Worm (Caenorhabditis elegans) whole organism, L3 larva: ENCODE data around the gene Y39E4B.10.
A peak's percentile ranks its signal among the peaks of the same experiment; 100 is the strongest.

Experiments used
- R02D3.7 ChIP-seq: fragments of 150-350 bp; optimal IDR thresholded peaks from 2 replicates; lab custom pipeline; 2014; ENCODE audit warnings: missing biosample characterization, missing genetic modification characterization
- ZK546.5 ChIP-seq: sonication (generic microtip); optimal IDR thresholded peaks from 2 replicates; lab custom pipeline; 2017; ENCODE audit warnings: missing biosample characterization, missing genetic modification characterization
- aly-2 ChIP-seq: fragments of 150-350 bp; optimal IDR thresholded peaks from 2 replicates; lab custom pipeline; 2014; ENCODE audit warnings: missing biosample characterization, missing genetic modification characterization
- ceh-82 ChIP-seq: fragments of 150-350 bp; optimal IDR thresholded peaks from 2 replicates; lab custom pipeline; 2014; ENCODE audit warnings: missing biosample characterization, missing genetic modification characterization
- daf-12 ChIP-seq: fragments of 150-350 bp; optimal IDR thresholded peaks from 2 replicates; lab custom pipeline; 2014; ENCODE audit warnings: missing biosample characterization, missing genetic modification reagents, missing genetic modification characterization
- egl-27 ChIP-seq: sonication (generic microtip); optimal IDR thresholded peaks from 4 replicates; lab custom pipeline; 2017; ENCODE audit warnings: missing biosample characterization, missing genetic modification reagents, missing genetic modification characterization
- egl-5 ChIP-seq: fragments of 150-350 bp; optimal IDR thresholded peaks from 2 replicates; lab custom pipeline; 2017; ENCODE audit warnings: missing biosample characterization, missing genetic modification reagents, missing genetic modification characterization, inconsistent platforms
- elt-2 ChIP-seq: sonication (generic microtip); optimal IDR thresholded peaks from 2 replicates; lab custom pipeline; 2016; ENCODE audit warnings: missing genetic modification reagents, mild to moderate bottlenecking, missing genetic modification characterization, missing compliant biosample characterization
- elt-3 ChIP-seq, 3 experiments: fragments of 150-350 bp in 1 of 3; sonication (generic microtip) in 2 of 3; optimal IDR thresholded peaks; 2 replicates in 2 of 3; 4 replicates in 1 of 3; lab custom pipeline; 2014 to 2017; ENCODE audit warnings: missing biosample characterization in 3 of 3, missing genetic modification characterization in 3 of 3
- fkh-2 ChIP-seq: fragments of 150-350 bp; optimal IDR thresholded peaks from 2 replicates; lab custom pipeline; 2014; ENCODE audit warnings: missing biosample characterization, missing genetic modification reagents, missing genetic modification characterization
- fos-1 ChIP-seq: fragments of 150-350 bp; optimal IDR thresholded peaks from 2 replicates; lab custom pipeline; 2014; ENCODE audit warnings: missing biosample characterization, missing genetic modification characterization
- jun-1 ChIP-seq: fragments of 150-350 bp; optimal IDR thresholded peaks from 2 replicates; lab custom pipeline; 2014; ENCODE audit warnings: missing biosample characterization, missing genetic modification reagents, missing genetic modification characterization
- lin-15B ChIP-seq: fragments of 150-350 bp; optimal IDR thresholded peaks from 2 replicates; lab custom pipeline; 2014; ENCODE audit warnings: missing biosample characterization, missing genetic modification characterization
- mdl-1 ChIP-seq: fragments of 150-350 bp; optimal IDR thresholded peaks from 2 replicates; lab custom pipeline; 2014; ENCODE audit warnings: missing biosample characterization, missing genetic modification characterization
- mml-1 ChIP-seq: fragments of 150-350 bp; sonication (generic microtip); optimal IDR thresholded peaks from 3 replicates; lab custom pipeline; 2014; ENCODE audit warnings: missing biosample characterization, missing genetic modification characterization
- nfya-1 ChIP-seq: sonication (generic microtip); optimal IDR thresholded peaks from 2 replicates; lab custom pipeline; 2017; ENCODE audit warnings: missing genetic modification characterization, mild to moderate bottlenecking, missing compliant biosample characterization, antibody characterized with exemption, moderate library complexity; ENCODE audit not compliant: insufficient read depth
- nhr-11 ChIP-seq: fragments of 150-350 bp; optimal IDR thresholded peaks from 2 replicates; lab custom pipeline; 2014; ENCODE audit warnings: missing biosample characterization, missing genetic modification characterization
- nhr-237 ChIP-seq: fragments of 150-350 bp; optimal IDR thresholded peaks from 2 replicates; lab custom pipeline; 2014; ENCODE audit warnings: missing biosample characterization, missing genetic modification characterization
- nhr-25 ChIP-seq: sonication (generic microtip); optimal IDR thresholded peaks from 2 replicates; lab custom pipeline; 2017; ENCODE audit warnings: missing biosample characterization, missing genetic modification characterization
- nhr-28 ChIP-seq: fragments of 150-350 bp; optimal IDR thresholded peaks from 2 replicates; lab custom pipeline; 2014; ENCODE audit warnings: missing biosample characterization, missing genetic modification characterization
- nhr-43 ChIP-seq: sonication (generic microtip); optimal IDR thresholded peaks from 2 replicates; lab custom pipeline; 2016; ENCODE audit warnings: mild to moderate bottlenecking, missing genetic modification characterization, missing compliant biosample characterization; ENCODE audit not compliant: poor library complexity, severe bottlenecking
- nhr-76 ChIP-seq: fragments of 150-350 bp; sonication (generic microtip); optimal IDR thresholded peaks from 5 replicates; lab custom pipeline; 2014; ENCODE audit warnings: missing biosample characterization, missing genetic modification characterization
- sea-2 ChIP-seq: fragments of 150-350 bp; sonication (generic microtip); optimal IDR thresholded peaks from 4 replicates; lab custom pipeline; 2014; ENCODE audit warnings: missing biosample characterization, missing genetic modification reagents, missing genetic modification characterization
- skn-1 ChIP-seq: fragments of 150-350 bp; optimal IDR thresholded peaks from 2 replicates; lab custom pipeline; 2014; ENCODE audit warnings: missing biosample characterization, missing genetic modification characterization
- snpc-4 ChIP-seq: fragments of 150-350 bp; optimal IDR thresholded peaks from 2 replicates; lab custom pipeline; 2014; ENCODE audit warnings: missing biosample characterization, missing genetic modification characterization
- tbx-2 ChIP-seq: sonication (generic microtip); optimal IDR thresholded peaks from 2 replicates; lab custom pipeline; 2016; ENCODE audit warnings: mild to moderate bottlenecking, missing genetic modification characterization, missing compliant biosample characterization
- unc-39 ChIP-seq: sonication (generic microtip); optimal IDR thresholded peaks from 4 replicates; lab custom pipeline; 2017; ENCODE audit warnings: missing biosample characterization, missing genetic modification characterization
- unc-62 ChIP-seq: fragments of 150-350 bp; sonication (generic microtip); optimal IDR thresholded peaks from 4 replicates; lab custom pipeline; 2014; ENCODE audit warnings: missing biosample characterization, missing genetic modification reagents, missing genetic modification characterization
- zag-1 ChIP-seq: fragments of 150-350 bp; optimal IDR thresholded peaks from 2 replicates; lab custom pipeline; 2014; ENCODE audit warnings: missing biosample characterization, missing genetic modification characterization
- ztf-11 ChIP-seq: fragments of 150-350 bp; optimal IDR thresholded peaks from 2 replicates; lab custom pipeline; 2014; ENCODE audit warnings: missing biosample characterization, missing genetic modification characterization

Y39E4B.10 gene

DNA sequence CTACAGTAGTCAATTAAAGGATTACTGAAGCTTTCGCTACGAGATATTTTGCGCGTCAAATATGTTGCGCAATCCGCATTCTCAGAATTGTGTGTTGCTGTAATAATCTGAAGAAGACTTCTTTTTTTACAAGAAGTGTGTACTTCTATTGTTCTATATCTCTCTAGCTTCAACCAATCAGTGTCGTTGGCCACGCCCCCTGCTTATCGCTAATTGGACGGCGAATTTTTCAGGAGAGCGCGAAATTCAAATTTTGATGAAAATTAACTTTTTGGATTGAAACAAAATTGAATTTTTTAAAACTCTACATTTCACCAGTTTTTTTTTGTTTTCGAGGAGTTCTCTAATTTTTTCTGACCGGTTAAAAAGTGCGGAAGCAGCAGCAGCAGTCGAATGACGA is 24.2 kb upstream of the Y39E4B.10 start:
- TF ChIP-seq nhr-25 (tag; lab: Kevin White, UChicago) (no peak), nfya-1 (peak; percentile 71), tbx-2 (tag; lab: Kevin White, UChicago) (no peak), fos-1 (tag; lab: Kevin White, UChicago) (no peak), jun-1 (tag; lab: Kevin White, UChicago) (no peak), mdl-1 (tag; lab: Kevin White, UChicago) (no peak)
- TF ChIP-seq, all 47 proteins: peak for 1

DNA sequence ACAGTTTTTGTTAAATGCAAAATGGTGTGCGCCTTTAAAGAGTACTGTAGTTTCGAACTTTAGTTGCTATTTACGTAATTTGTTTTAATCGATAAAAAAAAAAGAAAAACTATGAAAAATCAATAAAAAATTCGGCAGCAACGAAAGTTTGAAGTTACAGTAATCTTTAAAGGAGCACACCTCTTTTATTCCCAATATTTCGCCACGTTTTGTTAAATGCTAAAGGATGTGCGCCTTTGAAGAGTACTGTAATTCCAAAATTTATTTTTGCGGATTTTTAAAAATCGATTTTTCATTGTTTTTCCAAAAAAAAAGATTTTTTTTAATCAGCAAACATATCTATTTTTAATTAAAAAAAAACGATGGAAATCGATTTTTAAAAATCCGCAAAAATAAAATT is 21.0 kb upstream of the Y39E4B.10 start:
- TF ChIP-seq mdl-1 (tag; lab: Kevin White, UChicago) (no peak), ztf-11 (tag; lab: Kevin White, UChicago) (no peak), aly-2 (no peak), zag-1 (no peak), nhr-25 (tag; lab: Kevin White, UChicago) (no peak), nhr-237 (no peak), fos-1 (tag; lab: Kevin White, UChicago) (no peak), unc-62 (no peak), nhr-76 (tag; lab: Kevin White, UChicago) (no peak), R02D3.7 (tag; lab: Kevin White, UChicago) (no peak), sea-2 (GFP tag; lab: Kevin White, UChicago) (no peak)

DNA sequence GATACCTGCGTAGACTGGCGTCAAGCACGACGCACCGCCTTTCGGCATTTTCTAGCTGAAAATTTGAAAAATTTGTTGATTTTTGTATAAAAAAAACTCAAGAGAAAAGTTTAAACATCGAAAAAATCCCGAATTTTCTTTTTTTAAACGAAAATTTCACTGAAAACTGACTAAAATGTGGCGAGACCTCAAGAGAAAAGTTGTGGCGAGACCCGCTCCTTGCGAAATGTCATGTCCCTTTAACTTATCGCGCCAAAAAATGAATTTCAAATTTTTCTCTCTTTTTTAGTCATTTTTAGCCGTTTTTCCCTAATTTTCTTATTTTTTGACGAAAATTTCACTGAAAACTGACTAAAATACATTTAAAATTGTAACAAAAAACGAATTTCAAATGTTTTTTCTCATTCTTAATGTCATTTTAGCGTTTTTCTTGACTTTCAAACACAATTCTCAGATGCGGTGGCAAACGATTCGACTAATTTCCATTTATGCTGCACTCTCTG is 16.9 kb upstream of the Y39E4B.10 start, which contains the start of the genes snpc-1.2 and Y39E4B.5:
Gene snpc-1.2 (minus strand): TSS at position 78 of the 503 bp plus-strand sequence.
Gene Y39E4B.5 (plus strand): TSS at position 453 of the 503 bp plus-strand sequence.
- TF ChIP-seq lin-15B (tag; lab: Kevin White, UChicago) (peak; percentile 43), snpc-4 (no peak)
- TF ChIP-seq, all 47 proteins: peak for 1

DNA sequence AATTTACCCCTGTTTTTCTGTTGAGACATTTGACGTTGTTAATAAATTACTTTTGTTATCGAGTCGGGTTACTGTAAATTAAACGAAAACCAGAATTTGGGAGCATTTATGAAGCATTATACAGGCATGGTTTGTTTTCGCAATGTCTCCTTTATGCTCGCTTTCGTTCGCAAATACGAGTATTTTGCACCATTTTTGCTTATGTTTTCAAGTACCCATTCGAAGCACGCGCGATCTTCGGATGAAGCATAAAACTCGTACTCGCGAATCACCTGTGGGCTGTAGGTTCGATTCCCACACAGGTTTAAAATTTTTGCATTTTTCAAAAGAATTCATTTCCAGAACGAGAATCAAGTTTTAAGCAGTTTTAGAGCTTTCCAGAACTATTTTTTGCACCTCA is 12.2 kb upstream of the Y39E4B.10 start:
- TF ChIP-seq nhr-76 (tag; lab: Kevin White, UChicago) (no peak), ceh-82 (no peak), elt-2 (tag; lab: Kevin White, UChicago) (no peak), egl-5 (tag; lab: Kevin White, UChicago) (no peak), snpc-4 (no peak), nhr-237 (no peak), mml-1 (tag; lab: Kevin White, UChicago) (no peak), skn-1 (tag; lab: Kevin White, UChicago) (no peak), ztf-11 (tag; lab: Kevin White, UChicago) (no peak), egl-27 (tag; lab: Kevin White, UChicago) (no peak)

DNA sequence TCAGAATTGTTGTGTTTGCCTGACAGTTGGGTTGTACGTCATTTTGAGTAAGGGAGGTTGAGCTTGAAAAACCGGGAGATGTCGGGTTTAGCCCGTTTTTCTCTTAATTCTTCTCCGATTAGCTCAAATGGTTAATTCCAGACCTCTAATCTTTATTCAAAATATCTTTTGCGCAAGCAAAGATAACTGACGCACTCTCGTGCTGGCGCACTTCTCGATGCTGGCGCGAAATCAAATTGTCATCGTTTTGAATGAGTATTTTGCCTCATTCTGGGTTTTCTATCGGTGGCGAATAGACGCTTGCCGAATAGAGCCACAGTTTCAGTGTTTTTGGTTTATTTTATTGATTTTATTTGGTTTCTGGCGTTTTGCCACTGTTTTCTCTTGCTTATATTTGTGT is 8.0 kb upstream of the Y39E4B.10 start:
- no peak for TF ChIP-seq fkh-2
- no peak for TF ChIP-seq unc-39 (tag; lab: Kevin White, UChicago)
- TF ChIP-seq fos-1 (tag; lab: Kevin White, UChicago): no peak
- peak; percentile 10 for TF ChIP-seq lin-15B (tag; lab: Kevin White, UChicago)
- no peak for TF ChIP-seq mml-1 (tag; lab: Kevin White, UChicago)
- TF ChIP-seq sea-2 (GFP tag; lab: Kevin White, UChicago): no peak
- no peak for TF ChIP-seq R02D3.7 (tag; lab: Kevin White, UChicago)
- TF ChIP-seq, all 47 proteins: peak for 1

DNA sequence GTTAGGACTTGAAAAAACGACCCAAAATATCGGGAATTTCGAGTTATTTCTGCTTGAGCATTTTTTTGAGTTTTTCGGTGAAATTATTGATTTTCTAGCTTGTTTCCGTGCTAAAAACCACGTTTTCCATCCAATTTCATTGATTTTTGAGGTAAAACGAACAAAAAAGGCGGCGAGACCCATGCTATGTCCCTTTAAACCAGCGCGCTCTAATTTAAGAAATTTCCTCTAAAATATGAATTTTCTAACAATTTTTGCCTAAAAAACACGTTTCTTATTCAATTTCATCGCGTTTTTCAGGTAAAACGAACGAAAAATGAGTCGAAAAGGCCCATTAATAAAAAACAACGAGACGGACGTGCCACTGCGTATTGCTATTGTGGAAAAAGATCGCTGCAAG is 859 bp upstream of the Y39E4B.10 start, which contains the start of gene abce-1:
Gene abce-1 (plus strand): TSS at position 301 of the 400 bp plus-strand sequence.
- TF ChIP-seq elt-3 (tag; optimal IDR thresholded peaks at IDR 0.05; lab: Kevin White, UChicago) (no peak), nhr-28 (no peak), nhr-43 (tag; lab: Kevin White, UChicago) (no peak), zag-1 (no peak)
- TF ChIP-seq, all 47 proteins: peak for 0

DNA sequence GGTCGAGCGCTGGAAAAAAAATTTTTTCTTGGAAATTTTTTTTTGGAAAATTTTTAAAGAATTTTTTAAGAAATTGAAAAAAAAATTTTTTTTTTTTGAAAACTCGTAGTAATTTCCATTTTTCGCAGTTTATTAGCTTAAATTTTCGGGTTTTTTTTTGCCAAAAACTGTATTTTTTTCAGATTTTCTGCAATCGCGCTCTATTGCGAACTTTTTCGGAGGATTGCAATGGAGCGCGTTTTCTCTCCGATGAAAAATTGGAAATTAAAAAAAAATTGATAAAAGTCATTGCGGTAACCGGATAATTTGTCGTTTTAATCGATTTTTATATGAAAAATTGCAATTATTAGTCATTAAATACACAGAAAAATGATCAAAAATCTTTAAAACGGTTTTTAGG is 893 bp downstream of the Y39E4B.10 start:
- TF ChIP-seq nhr-25 (tag; lab: Kevin White, UChicago): no peak
- no peak for TF ChIP-seq daf-12 (tag; lab: Kevin White, UChicago)
- TF ChIP-seq nhr-11 (tag; lab: Kevin White, UChicago): no peak
- no peak for TF ChIP-seq R02D3.7 (tag; lab: Kevin White, UChicago)
- no peak for TF ChIP-seq nfya-1
- TF ChIP-seq mml-1 (tag; lab: Kevin White, UChicago): no peak
- no peak for TF ChIP-seq ZK546.5 (tag; lab: Kevin White, UChicago)
